Worm (Caenorhabditis elegans): ENCODE results near the gene eif-3.G.

Gene eif-3.G

ce11 chrII:8449660-8450118, 7.1 kb downstream of the eif-3.G start, which contains the start of gene F22B5.4:
Gene F22B5.4, plus strand, starts transcription at chrII:8449710.
- TF ChIP-seq lag-1 (GFP tag; IDR thresholded peaks at IDR 0.05) (no peak), F33H1.4 (GFP tag; IDR thresholded peaks at IDR 0.05) (no peak), Y95B8A.8 (GFP tag; IDR thresholded peaks at IDR 0.05) (no peak), gei-17 (GFP tag; optimal IDR thresholded peaks at IDR 0.05) (no peak), ZK185.1 (tag; optimal IDR thresholded peaks at IDR 0.05; ENCODE audit: poor library complexity, severe bottlenecking) (no peak), C06A6.2 (GFP tag; conservative IDR thresholded peaks at IDR 0.05) (no peak), attf-5 (GFP tag; optimal IDR thresholded peaks at IDR 0.05) (no peak)

ce11 chrII:8450750-8451149, 8.2 kb downstream of the eif-3.G start:
- TF ChIP-seq Y95B8A.8 (GFP tag; IDR thresholded peaks at IDR 0.05) (no peak), bed-1 (GFP tag; IDR thresholded peaks at IDR 0.05) (no peak), madf-10 (tag; optimal IDR thresholded peaks at IDR 0.05) (no peak), sdz-38 (tag; optimal IDR thresholded peaks at IDR 0.05) (no peak), C06A6.2 (GFP tag; conservative IDR thresholded peaks at IDR 0.05) (no peak), F49E8.2 (tag; optimal IDR thresholded peaks at IDR 0.05; ENCODE audit: insufficient read depth) (no peak), ztf-6 (GFP tag; IDR thresholded peaks at IDR 0.05) (no peak), pbrm-1 (GFP tag; IDR thresholded peaks at IDR 0.05) (no peak)

ce11 chrII:8451425-8451824, 8.9 kb downstream of the eif-3.G start:
- TF ChIP-seq zim-3 (tag; optimal IDR thresholded peaks at IDR 0.05): no peak
- TF ChIP-seq ceh-40 (GFP tag; IDR thresholded peaks at IDR 0.05): no peak
- no peak for TF ChIP-seq F57A8.1 (GFP tag; optimal IDR thresholded peaks at IDR 0.05)
- no peak for TF ChIP-seq ceh-58 (GFP tag; IDR thresholded peaks at IDR 0.05)
- no peak for TF ChIP-seq xnd-1 (tag; optimal IDR thresholded peaks at IDR 0.05)
- no peak for TF ChIP-seq aptf-3 (GFP tag; IDR thresholded peaks at IDR 0.05)
- TF ChIP-seq ceh-100 (GFP tag; IDR thresholded peaks at IDR 0.05): no peak
- no peak for TF ChIP-seq K11D2.4 (GFP tag; IDR thresholded peaks at IDR 0.05)
- TF ChIP-seq snpc-3.4 (tag; optimal IDR thresholded peaks at IDR 0.05): no peak
- TF ChIP-seq ztf-26 (tag; optimal IDR thresholded peaks at IDR 0.05): no peak
- TF ChIP-seq ekl-4 (GFP tag; IDR thresholded peaks at IDR 0.05): no peak
- TF ChIP-seq C17E4.6 (GFP tag; IDR thresholded peaks at IDR 0.05): no peak
- TF ChIP-seq hlh-12 (tag; optimal IDR thresholded peaks at IDR 0.05): no peak
- no peak for TF ChIP-seq egrh-3 (GFP tag; IDR thresholded peaks at IDR 0.05)
- no peak for TF ChIP-seq F49E8.2 (tag; optimal IDR thresholded peaks at IDR 0.05; ENCODE audit: insufficient read depth)
- no peak for TF ChIP-seq nhr-120 (GFP tag; IDR thresholded peaks at IDR 0.05)
- no peak for TF ChIP-seq T07F8.4 (tag; optimal IDR thresholded peaks at IDR 0.05)
- no peak for TF ChIP-seq nfya-2 (GFP tag; IDR thresholded peaks at IDR 0.05)

ce11 chrII:8454513-8454912, 11.9 kb downstream of the eif-3.G start, which contains the start of gene F22B5.5:
Gene F22B5.5, minus strand, starts transcription at chrII:8454613.
- TF ChIP-seq snpc-1.3 (tag; optimal IDR thresholded peaks at IDR 0.05; ENCODE audit: insufficient read depth): no peak
- TF ChIP-seq B0261.1 (tag; optimal IDR thresholded peaks at IDR 0.05): no peak
- no peak for TF ChIP-seq ztf-6 (GFP tag; IDR thresholded peaks at IDR 0.05)
- no peak for TF ChIP-seq nfya-2 (GFP tag; IDR thresholded peaks at IDR 0.05)
- TF ChIP-seq B0035.1 (tag; optimal IDR thresholded peaks at IDR 0.05): no peak
- TF ChIP-seq tlf-1 (GFP tag; optimal IDR thresholded peaks at IDR 0.05): no peak
- TF ChIP-seq F33H1.4 (GFP tag; IDR thresholded peaks at IDR 0.05): no peak

Data from whole organism, young adult.